Fruit fly (Drosophila melanogaster): Measurements from ENCODE around the gene CG12355.

CG12355 gene

DNA sequence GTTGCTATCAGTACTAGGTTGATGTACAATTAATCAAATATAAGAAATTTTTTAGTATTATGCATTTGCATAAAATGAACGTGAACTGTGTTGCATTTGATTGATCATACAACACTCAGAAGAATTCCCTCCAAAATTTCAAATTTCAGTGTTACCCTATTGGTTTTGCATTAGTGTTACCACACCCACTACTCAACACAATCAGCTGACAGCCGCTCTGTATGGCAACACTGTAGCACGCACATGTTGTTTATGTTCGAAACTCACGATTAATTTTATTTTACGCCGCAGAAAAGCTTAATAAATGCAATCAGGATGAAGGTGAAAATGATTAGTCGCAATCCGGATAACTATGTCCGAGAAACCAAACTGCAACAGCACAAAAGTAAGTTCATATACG, 3.4 kb upstream of the CG12355 start, which contains the start of gene CG7275 (continued):
- TF ChIP-seq CG11085 (GFP tag; IDR thresholded peaks at IDR 0.05) (no peak), NC2β (GFP tag; optimal IDR thresholded peaks at IDR 0.05) (no peak), trh (GFP tag; optimal IDR thresholded peaks at IDR 0.05) (no peak), z (GFP tag; IDR thresholded peaks at IDR 0.05) (no peak), CG7928 (GFP tag; optimal IDR thresholded peaks at IDR 0.05) (no peak), CG10147 (GFP tag; optimal IDR thresholded peaks at IDR 0.05) (no peak), CG10267 (tag; optimal IDR thresholded peaks at IDR 0.05) (peak; percentile 58), sna (GFP tag; IDR thresholded peaks at IDR 0.05; ENCODE audit: partially characterized antibody) (no peak; the same call in 1 of the 2 replicates), CG18599 (GFP tag; optimal IDR thresholded peaks at IDR 0.05) (no peak), CG7271 (tag; optimal IDR thresholded peaks at IDR 0.05) (no peak), CG7556 (GFP tag; optimal IDR thresholded peaks at IDR 0.05) (no peak), jumu (GFP tag; optimal IDR thresholded peaks at IDR 0.05) (no peak), B-H2 (GFP tag; optimal IDR thresholded peaks at IDR 0.05) (peak; percentile 18), schlank (tag; optimal IDR thresholded peaks at IDR 0.05) (no peak), ap (GFP tag; IDR thresholded peaks at IDR 0.05) (no peak), CG34224 (GFP tag; IDR thresholded peaks at IDR 0.05; ENCODE audit: partially characterized antibody) (peak; percentile 54), CHES-1-like (GFP tag; optimal IDR thresholded peaks at IDR 0.05) (peak; percentile 9), gce (GFP tag; IDR thresholded peaks at IDR 0.05) (no peak), dmrt11E (tag; optimal IDR thresholded peaks at IDR 0.05) (no peak), Bgb (GFP tag; IDR thresholded peaks at IDR 0.05; ENCODE audit: partially characterized antibody) (peak; percentile 74), CG3065 (GFP tag; optimal IDR thresholded peaks at IDR 0.05) (no peak), yki (optimal IDR thresholded peaks at IDR 0.05) (no peak), CG30403 (GFP tag; optimal IDR thresholded peaks at IDR 0.05) (no peak), Neu2 (GFP tag; optimal IDR thresholded peaks at IDR 0.05; ENCODE audit: borderline replicate concordance) (no peak), Spps (tag; optimal IDR thresholded peaks at IDR 0.05) (no peak), Ravus (GFP tag; IDR thresholded peaks at IDR 0.05) (no peak), HmgZ (tag; optimal IDR thresholded peaks at IDR 0.05) (peak; percentile 35), CG11696 (GFP tag; IDR thresholded peaks at IDR 0.05) (no peak), Oaz (GFP tag; IDR thresholded peaks at IDR 0.05) (no peak), nerfin-2 (GFP tag; IDR thresholded peaks at IDR 0.05; ENCODE audit: partially characterized antibody) (peak; percentile 23; the same call in 1 of the 2 replicates), ATbp (GFP tag; optimal IDR thresholded peaks at IDR 0.05) (no peak), zen2 (GFP tag; IDR thresholded peaks at IDR 0.05; ENCODE audit: partially characterized antibody) (no peak), CG8388 (GFP tag; optimal IDR thresholded peaks at IDR 0.05) (no peak), Kr (GFP tag; optimal IDR thresholded peaks at IDR 0.05) (no peak), CG6813 (GFP tag; optimal IDR thresholded peaks at IDR 0.05) (no peak), Ptx1 (GFP tag; IDR thresholded peaks at IDR 0.05) (no peak), CG12391 (tag; optimal IDR thresholded peaks at IDR 0.05) (peak; percentile 5), CG9727 (GFP tag; optimal IDR thresholded peaks at IDR 0.05) (no peak), CG3163 (GFP tag; optimal IDR thresholded peaks at IDR 0.05) (no peak), Med (GFP tag) (peak; percentile 85), salm (tag; optimal IDR thresholded peaks at IDR 0.05) (no peak), TFAM (GFP tag; optimal IDR thresholded peaks at IDR 0.05) (no peak), NFAT (GFP tag; IDR thresholded peaks at IDR 0.05) (no peak), pnt (GFP tag; optimal IDR thresholded peaks at IDR 0.05) (no peak), BEAF-32 (GFP tag; optimal IDR thresholded peaks at IDR 0.05) (peak; percentile 55), YL-1 (GFP tag; optimal IDR thresholded peaks at IDR 0.05) (peak; percentile 71), dati (GFP tag; IDR thresholded peaks at IDR 0.05) (no peak), CG18619 (GFP tag; optimal IDR thresholded peaks at IDR 0.05) (no peak), fu2 (GFP tag; optimal IDR thresholded peaks at IDR 0.05) (no peak), CG3407 (GFP tag; optimal IDR thresholded peaks at IDR 0.05) (no peak), CG17328 (GFP tag; IDR thresholded peaks at IDR 0.05) (no peak), peb (GFP tag; IDR thresholded peaks at IDR 0.05) (no peak)
